Fruit fly (Drosophila melanogaster): ENCODE data around the gene dmGlut.
A peak's percentile ranks its signal among the peaks of the same experiment; 100 is the strongest.

- TF ChIP-seq CG11617 (GFP tag; optimal IDR thresholded peaks at IDR 0.05) = peak; percentile 47
- peak; percentile 16 for TF ChIP-seq CG7101 (tag; optimal IDR thresholded peaks at IDR 0.05)
- TF ChIP-seq Hr96 (GFP tag; optimal IDR thresholded peaks at IDR 0.05) = peak; percentile 55
- TF ChIP-seq kay (GFP tag; ENCODE audit: borderline replicate concordance) = no peak
- TF ChIP-seq ovo (GFP tag; optimal IDR thresholded peaks at IDR 0.05) = peak; percentile 62
- peak; percentile 72 for TF ChIP-seq Mnt (GFP tag; optimal IDR thresholded peaks at IDR 0.05)
- TF ChIP-seq Crg-1 (GFP tag; optimal IDR thresholded peaks at IDR 0.05) = no peak
- no peak for TF ChIP-seq CG1620 (GFP tag; optimal IDR thresholded peaks at IDR 0.05)
- peak; percentile 29 for TF ChIP-seq CG33017 (tag; optimal IDR thresholded peaks at IDR 0.05)
- no peak for TF ChIP-seq pad (GFP tag; optimal IDR thresholded peaks at IDR 0.05)
- TF ChIP-seq bab1 (GFP tag; optimal IDR thresholded peaks at IDR 0.05) = peak; percentile 48
- TF ChIP-seq CG14711 (tag; optimal IDR thresholded peaks at IDR 0.05) = no peak
- TF ChIP-seq CG5204 (GFP tag; optimal IDR thresholded peaks at IDR 0.05) = peak; percentile 22
- TF ChIP-seq CG12768 (GFP tag; optimal IDR thresholded peaks at IDR 0.05) = peak; percentile 96
These were observed 24.1 kb upstream of the dmGlut start for dm6 chr2L:12002922-12003791.
